Fruit fly (Drosophila melanogaster) S2 (cell line): ENCODE data around the gene CG42673.

Experiments used
- CG8478 ChIP-seq: fragments of >200 bp; optimal IDR thresholded peaks from 2 replicates; lab custom pipeline; 2018
- CTCF ChIP-seq, 2 experiments: fragments of >200 bp; optimal IDR thresholded peaks; 2 replicates each; lab custom pipeline; 2018

DNA sequence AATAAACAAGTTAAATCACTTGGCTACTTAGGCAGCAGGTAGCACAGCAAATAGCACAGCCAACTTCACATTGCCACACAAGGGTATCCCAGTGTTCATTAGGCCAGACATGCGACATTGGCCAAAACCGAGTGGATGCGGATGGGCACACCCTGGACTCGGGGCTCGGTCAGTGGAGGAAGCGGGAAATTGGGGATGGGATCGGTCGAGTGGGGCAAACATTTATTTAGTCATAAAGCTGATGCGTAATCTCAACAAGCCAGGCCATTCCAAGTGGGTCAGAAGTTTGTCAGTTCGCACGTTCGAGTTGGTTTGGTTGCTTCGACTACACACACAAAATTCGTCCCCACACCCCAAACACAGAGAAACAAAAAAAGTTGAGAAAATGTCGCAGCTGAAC, 51.7 kb downstream of the CG42673 start, which contains the start of gene CG3222:
- no peak for TF ChIP-seq CG8478 (lab: Kevin White, UChicago)
- no peak for TF ChIP-seq CTCF (optimal IDR thresholded peaks at IDR 0.05; lab: Kevin White, UChicago)
